Worm (Caenorhabditis elegans): ENCODE data around the gene T19A5.3.
A peak's percentile ranks its signal among the peaks of the same experiment; 100 is the strongest.

The T19A5.3 gene

ce11 chrV:8946142-8946541 is 2.3 kb upstream of the T19A5.3 start:
- TF ChIP-seq nhr-11 (tag; optimal IDR thresholded peaks at IDR 0.05) (no peak), nhr-25 (tag; optimal IDR thresholded peaks at IDR 0.05) (peak; percentile 12)

ce11 chrV:8944481-8944880 is 618 bp upstream of the T19A5.3 start:
- TF ChIP-seq ztf-11 (tag; optimal IDR thresholded peaks at IDR 0.05) = no peak
- no peak for TF ChIP-seq pha-4 (tag; optimal IDR thresholded peaks at IDR 0.05)
- no peak for TF ChIP-seq fkh-10 (GFP tag; optimal IDR thresholded peaks at IDR 0.05)
- TF ChIP-seq ZK546.5 (tag; optimal IDR thresholded peaks at IDR 0.05) = no peak
- no peak for TF ChIP-seq nhr-77 (tag; optimal IDR thresholded peaks at IDR 0.05)
- TF ChIP-seq ceh-16 (tag; optimal IDR thresholded peaks at IDR 0.05) = no peak
- TF ChIP-seq zag-1 (tag; optimal IDR thresholded peaks at IDR 0.05) = no peak
- no peak for TF ChIP-seq ama-1 (optimal IDR thresholded peaks at IDR 0.05)
- no peak for TF ChIP-seq egl-27 (tag; optimal IDR thresholded peaks at IDR 0.05)

- no peak for TF ChIP-seq unc-62 (GFP tag; optimal IDR thresholded peaks at IDR 0.05)
- TF ChIP-seq nhr-23 (tag; optimal IDR thresholded peaks at IDR 0.05) = peak; percentile 47
Measured at ce11 chrV:8942437-8942978, 1.4 kb downstream of the T19A5.3 start.

ce11 chrV:8940419-8940818 is 3.4 kb downstream of the T19A5.3 start:
- TF ChIP-seq eor-1 (tag; optimal IDR thresholded peaks at IDR 0.05) = no peak

- TF ChIP-seq ceh-9 (tag; optimal IDR thresholded peaks at IDR 0.05) = no peak
- TF ChIP-seq ztf-4 (tag; optimal IDR thresholded peaks at IDR 0.05) = peak; percentile 39
- TF ChIP-seq nfya-1 (tag; optimal IDR thresholded peaks at IDR 0.05; ENCODE audit: insufficient read depth) = peak; percentile 18
- peak; percentile 1 for TF ChIP-seq lsy-12 (tag; optimal IDR thresholded peaks at IDR 0.05)
- no peak for TF ChIP-seq nhr-43 (tag; optimal IDR thresholded peaks at IDR 0.05; ENCODE audit: poor library complexity, severe bottlenecking)
- peak; percentile 35 for TF ChIP-seq pha-4 (tag; optimal IDR thresholded peaks at IDR 0.05)
- no peak for TF ChIP-seq fkh-2 (tag; optimal IDR thresholded peaks at IDR 0.05)
- peak; percentile 27 for TF ChIP-seq nhr-25 (tag; optimal IDR thresholded peaks at IDR 0.05)
- no peak for TF ChIP-seq lin-39 (tag; optimal IDR thresholded peaks at IDR 0.05)
- TF ChIP-seq nhr-237 (tag; optimal IDR thresholded peaks at IDR 0.05) = no peak
- no peak for TF ChIP-seq elt-3 (tag; optimal IDR thresholded peaks at IDR 0.05)
- no peak for TF ChIP-seq fos-1 (tag; optimal IDR thresholded peaks at IDR 0.05)
- TF ChIP-seq aly-2 (tag; optimal IDR thresholded peaks at IDR 0.05) = no peak
- TF ChIP-seq ama-1 (optimal IDR thresholded peaks at IDR 0.05) = peak; percentile 98
- TF ChIP-seq jun-1 (tag; optimal IDR thresholded peaks at IDR 0.05) = no peak
- no peak for TF ChIP-seq mdl-1 (tag; optimal IDR thresholded peaks at IDR 0.05)
- peak; percentile 32 for TF ChIP-seq elt-2 (tag; optimal IDR thresholded peaks at IDR 0.05)
- no peak for TF ChIP-seq nhr-11 (tag; optimal IDR thresholded peaks at IDR 0.05)
- no peak for TF ChIP-seq zag-1 (tag; optimal IDR thresholded peaks at IDR 0.05)
Measured at ce11 chrV:8939424-8940065, 4.3 kb downstream of the T19A5.3 start.

ce11 chrV:8938943-8939342 is 4.9 kb downstream of the T19A5.3 start:
- TF ChIP-seq ama-1 (optimal IDR thresholded peaks at IDR 0.05) (peak; percentile 76), lin-15B (tag; optimal IDR thresholded peaks at IDR 0.05) (no peak), nhr-43 (tag; optimal IDR thresholded peaks at IDR 0.05; ENCODE audit: poor library complexity, severe bottlenecking) (peak; percentile 8)

ce11 chrV:8938445-8938844 is 5.4 kb downstream of the T19A5.3 start:
- TF ChIP-seq nfya-1 (tag; optimal IDR thresholded peaks at IDR 0.05; ENCODE audit: insufficient read depth) (no peak), ama-1 (optimal IDR thresholded peaks at IDR 0.05) (peak; percentile 81), nhr-12 (tag; optimal IDR thresholded peaks at IDR 0.05) (no peak)
